Worm (Caenorhabditis elegans) whole organism, L2 larva: ENCODE data around the gene mihp-2.

Source experiments
- alr-1 ChIP-seq: fragments of 150-350 bp; optimal IDR thresholded peaks from 2 replicates; lab custom pipeline; 2014; ENCODE audit warnings: missing biosample characterization, missing genetic modification characterization
- ama-1 ChIP-seq: fragments of 150-350 bp; optimal IDR thresholded peaks from 2 replicates; lab custom pipeline; 2018; ENCODE audit warnings: inconsistent platforms
- blmp-1 ChIP-seq: sonication (generic microtip); optimal IDR thresholded peaks from 2 replicates; lab custom pipeline; 2017; ENCODE audit warnings: missing genetic modification characterization, mild to moderate bottlenecking, missing compliant biosample characterization, antibody characterized with exemption, moderate library complexity; ENCODE audit not compliant: insufficient read depth
- crh-2 ChIP-seq: sonication (generic microtip); optimal IDR thresholded peaks from 2 replicates; lab custom pipeline; 2017; ENCODE audit warnings: missing biosample characterization, missing genetic modification characterization
- lin-39 ChIP-seq: fragments of 150-350 bp; optimal IDR thresholded peaks from 2 replicates; lab custom pipeline; 2014; ENCODE audit warnings: missing biosample characterization, missing genetic modification reagents, missing genetic modification characterization
- mab-5 ChIP-seq: fragments of 150-350 bp; optimal IDR thresholded peaks from 2 replicates; lab custom pipeline; 2014; ENCODE audit warnings: missing biosample characterization, missing genetic modification characterization
- nhr-11 ChIP-seq: fragments of 150-350 bp; optimal IDR thresholded peaks from 2 replicates; lab custom pipeline; 2014; ENCODE audit warnings: missing biosample characterization, missing genetic modification characterization
- nhr-25 ChIP-seq: fragments of 150-350 bp; sonication (generic microtip); optimal IDR thresholded peaks from 3 replicates; lab custom pipeline; 2014; ENCODE audit warnings: missing biosample characterization, missing genetic modification characterization
- sma-9 ChIP-seq, 2 experiments: fragments of 150-350 bp in 1 of 2; sonication (generic microtip) in 1 of 2; optimal IDR thresholded peaks; 2 replicates each; lab custom pipeline; 2014 to 2016; ENCODE audit warnings: missing genetic modification characterization in 2 of 2, mild to moderate bottlenecking in 1 of 2, missing biosample characterization in 1 of 2, missing compliant biosample characterization in 1 of 2, missing genetic modification reagents in 1 of 2, moderate library complexity in 1 of 2
- ztf-4 ChIP-seq: fragments of 150-350 bp; optimal IDR thresholded peaks from 2 replicates; lab custom pipeline; 2014; ENCODE audit warnings: missing biosample characterization, missing genetic modification characterization

mihp-2 gene

ce11 chrV:18931279-18931678 lies 27.7 kb downstream of the mihp-2 start, which contains the start of gene ptr-22:
TSS of gene ptr-22 (minus strand) at chrV:18931379.
- TF ChIP-seq crh-2 (tag; lab: Kevin White, UChicago) (no peak), ama-1 (no peak)
- TF ChIP-seq, all 48 proteins: peak for 0

ce11 chrV:18934539-18934938 lies 31.0 kb downstream of the mihp-2 start:
- TF ChIP-seq ztf-4 (no peak), nhr-25 (tag; lab: Kevin White, UChicago) (peak; percentile 11)

- TF ChIP-seq sma-9 (GFP tag; optimal IDR thresholded peaks at IDR 0.05; lab: Kevin White, UChicago), result no peak
- TF ChIP-seq sma-9 (tag; optimal IDR thresholded peaks at IDR 0.05; lab: Kevin White, UChicago), result no peak
- TF ChIP-seq blmp-1 (tag; lab: Kevin White, UChicago), result no peak
- no peak for TF ChIP-seq nhr-11 (tag; lab: Kevin White, UChicago)
Observed at ce11 chrV:18937578-18937977, 34.0 kb downstream of the mihp-2 start.

ce11 chrV:18940341-18940740 lies 36.8 kb downstream of the mihp-2 start, which contains the start of gene Y80D3A.8:
TSS of gene Y80D3A.8 (plus strand) at chrV:18940641.
- TF ChIP-seq mab-5 (tag; lab: Kevin White, UChicago) (no peak), alr-1 (tag; lab: Kevin White, UChicago) (no peak), lin-39 (tag; lab: Kevin White, UChicago) (no peak)
